Worm (Caenorhabditis elegans) whole organism, L4/young adult: ENCODE measurements around the gene dph-5.

Experiments used
- W03F9.2 ChIP-seq: fragments of 150-350 bp; optimal IDR thresholded peaks from 2 replicates; lab custom pipeline; 2014; ENCODE audit warnings: missing biosample characterization, missing genetic modification characterization
- dao-5 ChIP-seq: sonication (generic microtip); optimal IDR thresholded peaks from 2 replicates; lab custom pipeline; 2016; ENCODE audit warnings: missing genotype, missing genetic modification characterization, moderate library complexity, missing compliant biosample characterization
- him-1 ChIP-seq: sonication (generic microtip); optimal IDR thresholded peaks from 2 replicates; lab custom pipeline; 2016; ENCODE audit warnings: missing genotype, missing genetic modification reagents, missing genetic modification characterization, missing compliant biosample characterization

DNA sequence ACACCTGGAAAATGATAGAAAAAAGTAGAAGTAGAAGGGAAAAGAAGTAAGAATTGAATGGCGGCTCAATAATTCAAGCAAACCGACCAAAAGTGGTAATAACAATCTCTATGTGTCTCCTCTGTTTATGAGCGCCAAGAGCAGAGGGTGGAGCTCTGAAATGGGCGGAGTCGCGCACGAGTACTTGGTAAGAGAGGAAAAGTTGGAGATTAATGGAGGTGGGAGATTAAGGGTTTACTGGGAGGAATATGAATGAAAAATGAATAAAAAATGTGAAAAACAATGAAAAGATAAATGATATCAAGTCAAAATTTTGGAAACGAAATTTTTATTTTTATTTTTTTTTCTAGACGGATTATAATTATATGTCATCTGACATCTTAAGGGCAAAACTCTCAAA lies 27.7 kb downstream of the dph-5 start:
- TF ChIP-seq him-1 (tag; lab: Kevin White, UChicago) (no peak), W03F9.2 (tag; lab: Kevin White, UChicago) (no peak), dao-5 (tag; lab: Kevin White, UChicago) (no peak)
